Fruit fly (Drosophila melanogaster): ENCODE results near the gene CG3634.

dm6 chr3L:20797379-20797778, 11.7 kb downstream of the CG3634 start:
- no peak for TF ChIP-seq CG8478 (optimal IDR thresholded peaks at IDR 0.05)
- TF ChIP-seq usp (GFP tag; optimal IDR thresholded peaks at IDR 0.05): no peak
